Worm (Caenorhabditis elegans) whole organism, mixed stage, embryonic: ENCODE data around the gene dpy-31.

Experiments
- ces-1 ChIP-seq: fragments of 150-350 bp; optimal IDR thresholded peaks from 2 replicates; lab custom pipeline; 2014; ENCODE audit warnings: missing biosample characterization, missing genetic modification reagents, missing genetic modification characterization
- nhr-237 ChIP-seq: fragments of 150-350 bp; optimal IDR thresholded peaks from 2 replicates; lab custom pipeline; 2014; ENCODE audit warnings: missing biosample characterization, missing genetic modification characterization
- pha-4 ChIP-seq: fragments of 150-350 bp; optimal IDR thresholded peaks from 2 replicates; lab custom pipeline; 2018; ENCODE audit warnings: missing biosample characterization, missing genetic modification reagents, missing genetic modification characterization

- TF ChIP-seq pha-4 (tag; lab: Kevin White, UChicago) (no peak), nhr-237 (tag; lab: Kevin White, UChicago) (no peak), ces-1 (GFP tag; lab: Kevin White, UChicago) (no peak)
Measured at ce11 chrIII:7165276-7165675, 36.7 kb upstream of the dpy-31 start.
